Worm (Caenorhabditis elegans) whole organism, L3 larva: ENCODE results near the gene Y43C5A.4.

Experiments
- R02D3.7 ChIP-seq: fragments of 150-350 bp; optimal IDR thresholded peaks from 2 replicates; lab custom pipeline; 2014; ENCODE audit warnings: missing biosample characterization, missing genetic modification characterization
- ZK546.5 ChIP-seq: sonication (generic microtip); optimal IDR thresholded peaks from 2 replicates; lab custom pipeline; 2017; ENCODE audit warnings: missing biosample characterization, missing genetic modification characterization
- aly-2 ChIP-seq: fragments of 150-350 bp; optimal IDR thresholded peaks from 2 replicates; lab custom pipeline; 2014; ENCODE audit warnings: missing biosample characterization, missing genetic modification characterization
- ama-1 ChIP-seq: fragments of 150-350 bp; optimal IDR thresholded peaks from 2 replicates; lab custom pipeline; 2018
- ceh-16 ChIP-seq: sonication (generic microtip); optimal IDR thresholded peaks from 2 replicates; lab custom pipeline; 2017; ENCODE audit warnings: missing biosample characterization, missing genetic modification characterization
- ceh-28 ChIP-seq: fragments of 150-350 bp; optimal IDR thresholded peaks from 2 replicates; lab custom pipeline; 2014; ENCODE audit warnings: missing biosample characterization, missing genetic modification reagents, missing genetic modification characterization
- ceh-82 ChIP-seq: fragments of 150-350 bp; optimal IDR thresholded peaks from 2 replicates; lab custom pipeline; 2014; ENCODE audit warnings: missing biosample characterization, missing genetic modification characterization
- ceh-9 ChIP-seq: sonication (generic microtip); optimal IDR thresholded peaks from 2 replicates; lab custom pipeline; 2018; ENCODE audit warnings: missing biosample characterization, missing genetic modification characterization
- daf-12 ChIP-seq: fragments of 150-350 bp; optimal IDR thresholded peaks from 2 replicates; lab custom pipeline; 2014; ENCODE audit warnings: missing biosample characterization, missing genetic modification reagents, missing genetic modification characterization
- egl-27 ChIP-seq: sonication (generic microtip); optimal IDR thresholded peaks from 4 replicates; lab custom pipeline; 2017; ENCODE audit warnings: missing biosample characterization, missing genetic modification reagents, missing genetic modification characterization
- egl-5 ChIP-seq: fragments of 150-350 bp; optimal IDR thresholded peaks from 2 replicates; lab custom pipeline; 2017; ENCODE audit warnings: missing biosample characterization, missing genetic modification reagents, missing genetic modification characterization, inconsistent platforms
- elt-1 ChIP-seq: fragments of 150-350 bp; optimal IDR thresholded peaks from 2 replicates; lab custom pipeline; 2014; ENCODE audit warnings: missing biosample characterization, missing genetic modification characterization
- elt-2 ChIP-seq: sonication (generic microtip); optimal IDR thresholded peaks from 2 replicates; lab custom pipeline; 2016; ENCODE audit warnings: missing genetic modification reagents, mild to moderate bottlenecking, missing genetic modification characterization, missing compliant biosample characterization
- elt-3 ChIP-seq, 3 experiments: fragments of 150-350 bp in 1 of 3; sonication (generic microtip) in 2 of 3; optimal IDR thresholded peaks; 2 replicates in 2 of 3; 4 replicates in 1 of 3; lab custom pipeline; 2014 to 2017; ENCODE audit warnings: missing biosample characterization in 3 of 3, missing genetic modification characterization in 3 of 3
- eor-1 ChIP-seq, 2 experiments: fragments of 150-350 bp; optimal IDR thresholded peaks; 2 replicates each; lab custom pipeline; 2014 to 2018; ENCODE audit warnings: missing biosample characterization in 2 of 2, missing genetic modification characterization in 2 of 2
- fkh-10 ChIP-seq: sonication (generic microtip); optimal IDR thresholded peaks from 2 replicates; lab custom pipeline; 2017; ENCODE audit warnings: missing biosample characterization, missing genetic modification reagents, missing genetic modification characterization
- fkh-2 ChIP-seq: fragments of 150-350 bp; optimal IDR thresholded peaks from 2 replicates; lab custom pipeline; 2014; ENCODE audit warnings: missing biosample characterization, missing genetic modification reagents, missing genetic modification characterization
- fos-1 ChIP-seq: fragments of 150-350 bp; optimal IDR thresholded peaks from 2 replicates; lab custom pipeline; 2014; ENCODE audit warnings: missing biosample characterization, missing genetic modification characterization
- hmg-11 ChIP-seq: sonication (generic microtip); optimal IDR thresholded peaks from 2 replicates; lab custom pipeline; 2016; ENCODE audit warnings: missing genetic modification characterization, missing compliant biosample characterization
- jun-1 ChIP-seq: fragments of 150-350 bp; optimal IDR thresholded peaks from 2 replicates; lab custom pipeline; 2014; ENCODE audit warnings: missing biosample characterization, missing genetic modification reagents, missing genetic modification characterization
- lin-15B ChIP-seq: fragments of 150-350 bp; optimal IDR thresholded peaks from 2 replicates; lab custom pipeline; 2014; ENCODE audit warnings: missing biosample characterization, missing genetic modification characterization
- lin-39 ChIP-seq: fragments of 150-350 bp; optimal IDR thresholded peaks from 2 replicates; lab custom pipeline; 2018; ENCODE audit warnings: missing biosample characterization, missing genetic modification reagents, missing genetic modification characterization
- lsy-12 ChIP-seq: sonication (generic microtip); optimal IDR thresholded peaks from 2 replicates; lab custom pipeline; 2016; ENCODE audit warnings: mild to moderate bottlenecking, missing genetic modification characterization, missing compliant biosample characterization
- mdl-1 ChIP-seq: fragments of 150-350 bp; optimal IDR thresholded peaks from 2 replicates; lab custom pipeline; 2014; ENCODE audit warnings: missing biosample characterization, missing genetic modification characterization
- mml-1 ChIP-seq: fragments of 150-350 bp; sonication (generic microtip); optimal IDR thresholded peaks from 3 replicates; lab custom pipeline; 2014; ENCODE audit warnings: missing biosample characterization, missing genetic modification characterization
- nfya-1 ChIP-seq: sonication (generic microtip); optimal IDR thresholded peaks from 2 replicates; lab custom pipeline; 2017; ENCODE audit warnings: missing genetic modification characterization, mild to moderate bottlenecking, missing compliant biosample characterization, antibody characterized with exemption, moderate library complexity; ENCODE audit not compliant: insufficient read depth
- nhr-11 ChIP-seq: fragments of 150-350 bp; optimal IDR thresholded peaks from 2 replicates; lab custom pipeline; 2014; ENCODE audit warnings: missing biosample characterization, missing genetic modification characterization
- nhr-12 ChIP-seq: fragments of 150-350 bp; optimal IDR thresholded peaks from 2 replicates; lab custom pipeline; 2014; ENCODE audit warnings: missing biosample characterization, missing genetic modification characterization
- nhr-23 ChIP-seq: fragments of 150-350 bp; optimal IDR thresholded peaks from 2 replicates; lab custom pipeline; 2014; ENCODE audit warnings: missing biosample characterization, missing genetic modification reagents, missing genetic modification characterization
- nhr-237 ChIP-seq: fragments of 150-350 bp; optimal IDR thresholded peaks from 2 replicates; lab custom pipeline; 2014; ENCODE audit warnings: missing biosample characterization, missing genetic modification characterization
- nhr-25 ChIP-seq: sonication (generic microtip); optimal IDR thresholded peaks from 2 replicates; lab custom pipeline; 2017; ENCODE audit warnings: missing biosample characterization, missing genetic modification characterization
- nhr-28 ChIP-seq: fragments of 150-350 bp; optimal IDR thresholded peaks from 2 replicates; lab custom pipeline; 2014; ENCODE audit warnings: missing biosample characterization, missing genetic modification characterization
- nhr-43 ChIP-seq: sonication (generic microtip); optimal IDR thresholded peaks from 2 replicates; lab custom pipeline; 2016; ENCODE audit warnings: mild to moderate bottlenecking, missing genetic modification characterization, missing compliant biosample characterization; ENCODE audit not compliant: poor library complexity, severe bottlenecking
- nhr-67 ChIP-seq: fragments of 150-350 bp; optimal IDR thresholded peaks from 2 replicates; lab custom pipeline; 2014; ENCODE audit warnings: missing biosample characterization, missing genetic modification characterization
- nhr-76 ChIP-seq: fragments of 150-350 bp; sonication (generic microtip); optimal IDR thresholded peaks from 5 replicates; lab custom pipeline; 2014; ENCODE audit warnings: missing biosample characterization, missing genetic modification characterization
- nhr-77 ChIP-seq: fragments of 150-350 bp; optimal IDR thresholded peaks from 2 replicates; lab custom pipeline; 2014; ENCODE audit warnings: missing biosample characterization, missing genetic modification characterization
- pha-4 ChIP-seq: fragments of 150-350 bp; optimal IDR thresholded peaks from 2 replicates; lab custom pipeline; 2014; ENCODE audit warnings: missing biosample characterization, missing genetic modification reagents, missing genetic modification characterization
- pqm-1 ChIP-seq: fragments of 150-350 bp; optimal IDR thresholded peaks from 2 replicates; lab custom pipeline; 2017; ENCODE audit warnings: missing biosample characterization, missing genetic modification characterization, inconsistent platforms
- sea-2 ChIP-seq: fragments of 150-350 bp; sonication (generic microtip); optimal IDR thresholded peaks from 4 replicates; lab custom pipeline; 2014; ENCODE audit warnings: missing biosample characterization, missing genetic modification reagents, missing genetic modification characterization
- skn-1 ChIP-seq: fragments of 150-350 bp; optimal IDR thresholded peaks from 2 replicates; lab custom pipeline; 2014; ENCODE audit warnings: missing biosample characterization, missing genetic modification characterization
- snpc-4 ChIP-seq: fragments of 150-350 bp; optimal IDR thresholded peaks from 2 replicates; lab custom pipeline; 2014; ENCODE audit warnings: missing biosample characterization, missing genetic modification characterization
- tbx-2 ChIP-seq: sonication (generic microtip); optimal IDR thresholded peaks from 2 replicates; lab custom pipeline; 2016; ENCODE audit warnings: mild to moderate bottlenecking, missing genetic modification characterization, missing compliant biosample characterization
- unc-39 ChIP-seq: sonication (generic microtip); optimal IDR thresholded peaks from 4 replicates; lab custom pipeline; 2017; ENCODE audit warnings: missing biosample characterization, missing genetic modification characterization
- unc-62 ChIP-seq: fragments of 150-350 bp; sonication (generic microtip); optimal IDR thresholded peaks from 4 replicates; lab custom pipeline; 2014; ENCODE audit warnings: missing biosample characterization, missing genetic modification reagents, missing genetic modification characterization
- zag-1 ChIP-seq: fragments of 150-350 bp; optimal IDR thresholded peaks from 2 replicates; lab custom pipeline; 2014; ENCODE audit warnings: missing biosample characterization, missing genetic modification characterization
- ztf-11 ChIP-seq: fragments of 150-350 bp; optimal IDR thresholded peaks from 2 replicates; lab custom pipeline; 2014; ENCODE audit warnings: missing biosample characterization, missing genetic modification characterization
- ztf-4 ChIP-seq: fragments of 150-350 bp; optimal IDR thresholded peaks from 2 replicates; lab custom pipeline; 2014; ENCODE audit warnings: missing biosample characterization, missing genetic modification characterization

Gene Y43C5A.4

ce11 chrIV:10281482-10281881 lies 3.7 kb downstream of the Y43C5A.4 start, which contains the start of gene thk-1:
TSS of gene thk-1 (minus strand) at chrIV:10281582.
- TF ChIP-seq hmg-11 (tag; lab: Kevin White, UChicago) (no peak), pqm-1 (tag; lab: Kevin White, UChicago) (peak; percentile 15), elt-2 (tag; lab: Kevin White, UChicago) (peak; percentile 42)
- TF ChIP-seq, all 47 proteins: peak for 2

- TF ChIP-seq egl-5 (tag; lab: Kevin White, UChicago) (no peak), nhr-25 (tag; lab: Kevin White, UChicago) (peak; percentile 68), nhr-237 (no peak), nfya-1 (tag; lab: Kevin White, UChicago) (peak; percentile 86), fos-1 (no peak), nhr-11 (tag; lab: Kevin White, UChicago) (no peak), nhr-77 (tag; lab: Kevin White, UChicago) (no peak), snpc-4 (tag; lab: Kevin White, UChicago) (peak; percentile 73), ceh-16 (tag; lab: Kevin White, UChicago) (no peak), lin-39 (tag; lab: Kevin White, UChicago) (peak; percentile 37), pha-4 (tag; lab: Kevin White, UChicago) (peak; percentile 88), ZK546.5 (no peak), nhr-23 (tag; lab: Kevin White, UChicago) (peak; percentile 33), pqm-1 (tag; lab: Kevin White, UChicago) (peak; percentile 29), hmg-11 (tag; lab: Kevin White, UChicago) (peak; percentile 88), unc-39 (tag; lab: Kevin White, UChicago) (no peak), ama-1 (lab: Kevin White, UChicago) (no peak), R02D3.7 (tag; lab: Kevin White, UChicago) (no peak), lsy-12 (peak; percentile 5), tbx-2 (tag; lab: Kevin White, UChicago) (no peak), egl-27 (tag; lab: Kevin White, UChicago) (peak; percentile 9), ceh-28 (tag; lab: Kevin White, UChicago) (no peak), jun-1 (tag; lab: Kevin White, UChicago) (no peak), nhr-28 (tag; lab: Kevin White, UChicago) (no peak), elt-2 (tag; lab: Kevin White, UChicago) (peak; percentile 54), unc-62 (no peak), elt-3 (tag; optimal IDR thresholded peaks at IDR 0.05; lab: Kevin White, UChicago) (no peak), ceh-82 (tag; lab: Kevin White, UChicago) (no peak), ceh-9 (no peak), mdl-1 (no peak), mml-1 (tag; lab: Kevin White, UChicago) (no peak), fkh-10 (GFP tag; lab: Kevin White, UChicago) (no peak), daf-12 (tag; lab: Kevin White, UChicago) (no peak), zag-1 (tag; lab: Kevin White, UChicago) (no peak), ztf-11 (no peak), elt-1 (tag; lab: Kevin White, UChicago) (no peak), nhr-67 (no peak), lin-15B (tag; lab: Kevin White, UChicago) (peak; percentile 85), fkh-2 (tag; lab: Kevin White, UChicago) (no peak), nhr-12 (tag; lab: Kevin White, UChicago) (no peak), skn-1 (tag; lab: Kevin White, UChicago) (no peak), nhr-43 (tag; lab: Kevin White, UChicago) (no peak), ztf-4 (tag; lab: Kevin White, UChicago) (no peak), aly-2 (tag; lab: Kevin White, UChicago) (no peak), eor-1 (tag; optimal IDR thresholded peaks at IDR 0.05; lab: Kevin White, UChicago) (no peak), sea-2 (no peak), nhr-76 (tag; lab: Kevin White, UChicago) (no peak)
Measured at ce11 chrIV:10284194-10284910, 6.5 kb downstream of the Y43C5A.4 start, which contains the start of gene rad-51. TSS of gene rad-51 (minus strand) at chrIV:10284244.
